Fruit fly (Drosophila melanogaster): ENCODE results near the gene CG34263.

DNA sequence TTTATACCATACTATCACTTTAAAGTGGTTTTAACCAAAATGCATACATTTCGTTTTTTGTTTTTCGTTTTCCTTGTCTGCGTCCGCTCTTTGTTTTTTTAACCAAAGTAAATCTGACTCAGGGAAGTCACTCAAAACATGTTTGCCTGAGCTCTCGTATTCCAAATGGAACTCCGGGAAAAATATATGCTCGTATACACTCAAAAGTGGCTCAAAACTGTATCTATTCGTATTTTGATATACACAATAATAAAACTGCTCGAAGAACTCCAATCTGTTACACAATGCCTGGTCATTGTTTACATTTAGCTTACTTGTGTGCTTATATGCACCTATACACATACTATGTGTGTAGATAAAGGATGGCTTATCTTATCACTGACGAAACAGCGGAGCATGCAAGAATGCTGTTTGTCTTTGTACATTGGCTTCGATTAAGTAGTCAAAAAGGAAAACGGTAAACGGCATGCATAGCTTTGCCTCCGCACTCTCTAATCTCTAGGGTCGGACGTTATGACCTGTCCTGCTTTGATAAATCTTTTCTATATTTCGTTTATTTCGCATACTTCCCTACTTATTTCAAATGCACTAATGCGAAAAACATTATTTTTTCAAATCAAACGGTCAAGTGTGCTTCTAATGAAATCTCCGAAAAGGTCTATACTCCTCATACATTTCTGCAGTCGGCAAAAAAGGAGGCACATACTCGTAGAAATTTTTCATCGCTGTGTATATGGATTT, 5.2 kb upstream of the CG34263 start, which contains the start of gene miple2:
- TF ChIP-seq CG8478 (optimal IDR thresholded peaks at IDR 0.05) = no peak
- TF ChIP-seq usp (GFP tag; optimal IDR thresholded peaks at IDR 0.05) = no peak
- no peak for TF ChIP-seq pan (optimal IDR thresholded peaks at IDR 0.05)
- no peak for TF ChIP-seq Dll (optimal IDR thresholded peaks at IDR 0.05)
- TF ChIP-seq EcR (GFP tag; optimal IDR thresholded peaks at IDR 0.05) = no peak
- no peak for TF ChIP-seq psq (optimal IDR thresholded peaks at IDR 0.05)
